Fruit fly (Drosophila melanogaster) whole organism, pupa: ENCODE measurements around the gene Tet.

Experiments
- CG10348 ChIP-seq: fragments of 200-800 bp; sonication (Bioruptor generic); IDR thresholded peaks from 2 replicates; pipeline ENCODE4 v1.3.6; 2022; ENCODE audit warnings: missing biosample characterization, missing genetic modification characterization
- CG13204 ChIP-seq: fragments of 200-800 bp; sonication (Bioruptor generic); optimal IDR thresholded peaks from 2 replicates; lab custom pipeline; 2018; ENCODE audit warnings: missing biosample characterization, mild to moderate bottlenecking, missing genetic modification characterization, moderate library complexity
- CG15710 ChIP-seq: fragments of 200-800 bp; sonication (Bioruptor generic); optimal IDR thresholded peaks from 2 replicates; lab custom pipeline; 2018; ENCODE audit warnings: missing biosample characterization, mild to moderate bottlenecking, missing genetic modification characterization, moderate library complexity
- CG9948 ChIP-seq: fragments of 200-800 bp; sonication (Bioruptor generic); optimal IDR thresholded peaks from 2 replicates; lab custom pipeline; 2018; ENCODE audit warnings: missing biosample characterization, mild to moderate bottlenecking, missing genetic modification characterization, moderate library complexity
- D1 ChIP-seq: fragments of 200-800 bp; sonication (Bioruptor generic); optimal IDR thresholded peaks from 2 replicates; lab custom pipeline; 2018; ENCODE audit warnings: missing biosample characterization, mild to moderate bottlenecking, missing genetic modification characterization, moderate library complexity
- Snoo ChIP-seq: fragments of 200-800 bp; sonication (Bioruptor generic); optimal IDR thresholded peaks from 3 replicates; lab custom pipeline; 2017; ENCODE audit warnings: missing biosample characterization, mild to moderate bottlenecking, missing genetic modification characterization, inconsistent platforms
- fd96Ca ChIP-seq: fragments of 200-800 bp; sonication (Bioruptor generic); IDR thresholded peaks from 3 replicates; pipeline ENCODE4 v1.3.6; 2022; ENCODE audit warnings: missing biosample characterization, missing genetic modification characterization

DNA sequence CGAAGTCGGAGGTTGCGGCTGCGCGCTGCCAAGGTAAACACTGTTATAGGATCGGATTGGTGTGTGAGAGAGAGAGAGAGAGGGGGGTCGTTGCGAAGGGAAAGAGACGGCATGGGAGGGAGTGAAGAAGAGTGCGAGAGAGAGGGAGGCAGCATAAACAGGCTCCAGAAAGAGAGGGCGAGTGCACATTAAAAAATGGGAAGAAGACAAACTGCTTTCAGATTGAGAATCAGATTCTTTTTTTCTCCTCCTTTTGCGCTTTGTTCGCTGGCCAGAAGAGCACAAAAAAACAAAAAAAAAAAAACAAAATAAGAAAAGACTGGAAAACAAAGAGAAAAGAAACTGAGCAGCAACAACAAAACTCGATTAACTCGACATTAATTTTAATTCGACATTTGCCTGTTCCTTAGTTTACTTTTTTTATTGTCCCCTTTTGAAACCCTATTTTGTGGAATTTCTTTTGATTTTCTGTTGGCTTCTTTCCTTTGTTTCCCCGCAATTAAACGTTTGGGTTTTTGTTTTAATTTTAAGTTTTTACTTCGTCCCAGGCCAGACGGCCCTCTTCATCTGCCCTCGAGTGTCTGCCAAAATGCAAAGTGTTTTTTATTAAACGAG lies 70.6 kb downstream of the Tet start:
- TF ChIP-seq Snoo (tag; lab: Kevin White, UChicago): peak; percentile 60
- TF ChIP-seq CG9948: peak; percentile 57
- no peak for TF ChIP-seq D1 (tag; lab: Kevin White, UChicago)
- TF ChIP-seq fd96Ca: no peak
- TF ChIP-seq CG13204 (GFP tag; lab: Kevin White, UChicago): peak; percentile 91
- peak; percentile 83 for TF ChIP-seq CG15710 (tag; lab: Kevin White, UChicago)
- no peak for TF ChIP-seq CG10348
